Worm (Caenorhabditis elegans): Measurements from ENCODE around the gene srz-37.

- TF ChIP-seq ces-1 (GFP tag; optimal IDR thresholded peaks at IDR 0.05) (no peak), nhr-237 (tag; optimal IDR thresholded peaks at IDR 0.05) (no peak), unc-62 (GFP tag; optimal IDR thresholded peaks at IDR 0.05) (no peak), elt-3 (tag; optimal IDR thresholded peaks at IDR 0.05) (no peak), M03D4.4 (tag; optimal IDR thresholded peaks at IDR 0.05) (no peak), snpc-4 (tag; optimal IDR thresholded peaks at IDR 0.05) (no peak), mep-1 (tag; optimal IDR thresholded peaks at IDR 0.05) (no peak), ztf-11 (tag; optimal IDR thresholded peaks at IDR 0.05) (no peak)
These were observed 11.7 kb upstream of the srz-37 start, which contains the start of gene srz-79 for ce11 chrIV:3493310-3493709.
